Fruit fly (Drosophila melanogaster): ENCODE data around the gene moi.
A peak's percentile ranks its signal among the peaks of the same experiment; 100 is the strongest.

The moi gene

DNA sequence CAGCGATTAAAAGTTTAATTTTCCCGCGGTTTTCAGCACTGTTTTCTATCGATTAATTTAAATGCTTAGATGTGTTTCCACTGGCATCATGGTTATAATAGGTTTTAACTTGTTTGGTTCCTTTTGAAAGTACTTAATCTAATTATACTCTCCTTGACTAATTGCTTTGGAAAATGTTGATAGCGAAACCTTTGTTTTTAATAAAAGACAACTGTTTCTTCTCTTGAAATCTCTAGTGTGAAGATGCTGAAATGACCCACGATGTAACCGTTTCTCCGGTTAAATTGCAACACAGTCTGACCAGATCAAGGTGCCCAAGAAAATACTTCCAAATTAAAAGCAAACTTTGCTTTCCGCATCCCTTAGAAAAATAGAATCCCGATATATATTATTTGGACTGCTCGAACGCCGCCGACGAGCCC is 43.6 kb downstream of the moi start, which contains the start of gene Dlc90F (continued):
- peak; percentile 94 for TF ChIP-seq ssp (GFP tag; IDR thresholded peaks at IDR 0.05)
- TF ChIP-seq Blimp-1 (GFP tag; optimal IDR thresholded peaks at IDR 0.05): peak; percentile 39
- no peak for TF ChIP-seq schlank (tag; optimal IDR thresholded peaks at IDR 0.05)
- TF ChIP-seq zfh1 (GFP tag; IDR thresholded peaks at IDR 0.05): peak; percentile 85
- TF ChIP-seq Mrtf (GFP tag; IDR thresholded peaks at IDR 0.05): peak; percentile 82
- TF ChIP-seq H15 (GFP tag; IDR thresholded peaks at IDR 0.05): peak; percentile 77; the same call in 2 of the 3 replicates
- TF ChIP-seq CG2202 (tag; optimal IDR thresholded peaks at IDR 0.05): peak; percentile 18
- TF ChIP-seq nerfin-1 (tag; optimal IDR thresholded peaks at IDR 0.05): no peak
- TF ChIP-seq gem (tag; optimal IDR thresholded peaks at IDR 0.05): peak; percentile 87
- TF ChIP-seq sug (tag; optimal IDR thresholded peaks at IDR 0.05): peak; percentile 76
- TF ChIP-seq wdn (GFP tag; IDR thresholded peaks at IDR 0.05): peak; percentile 41
- TF ChIP-seq HHEX (GFP tag; optimal IDR thresholded peaks at IDR 0.05): peak; percentile 62
- peak; percentile 79 for TF ChIP-seq CG11504 (tag; optimal IDR thresholded peaks at IDR 0.05)
- peak; percentile 51 for TF ChIP-seq CG1792 (GFP tag; optimal IDR thresholded peaks at IDR 0.05)
- TF ChIP-seq shn (GFP tag; optimal IDR thresholded peaks at IDR 0.05): peak; percentile 82
- no peak for TF ChIP-seq BtbVII (GFP tag; optimal IDR thresholded peaks at IDR 0.05)
- TF ChIP-seq CG6683 (GFP tag; optimal IDR thresholded peaks at IDR 0.05): no peak
- no peak for TF ChIP-seq lov (optimal IDR thresholded peaks at IDR 0.05)
- no peak for TF ChIP-seq lov (GFP tag; IDR thresholded peaks at IDR 0.05)
- TF ChIP-seq Pdp1 (GFP tag; optimal IDR thresholded peaks at IDR 0.05): peak; percentile 78 to 81
- peak; percentile 33 for TF ChIP-seq exex (tag; optimal IDR thresholded peaks at IDR 0.05)
- no peak for TF ChIP-seq CG4730 (GFP tag; IDR thresholded peaks at IDR 0.05)
- peak; percentile 25 for TF ChIP-seq CG12299 (tag; optimal IDR thresholded peaks at IDR 0.05)
- 0 out of 3 replicates have a peak, but pooled peaks have one; percentile 39 for TF ChIP-seq otp (GFP tag; IDR thresholded peaks at IDR 0.05)
- TF ChIP-seq gfzf (GFP tag; optimal IDR thresholded peaks at IDR 0.05): peak; percentile 95
- no peak for TF ChIP-seq ab (GFP tag; optimal IDR thresholded peaks at IDR 0.05)
- TF ChIP-seq CG8944 (GFP tag; optimal IDR thresholded peaks at IDR 0.05): peak; percentile 63
- peak; percentile 87 for TF ChIP-seq CG9609 (GFP tag; optimal IDR thresholded peaks at IDR 0.05)
- peak; percentile 53 for TF ChIP-seq sens-2 (GFP tag; IDR thresholded peaks at IDR 0.05)
- TF ChIP-seq run (tag; optimal IDR thresholded peaks at IDR 0.05): no peak
- TF ChIP-seq bigmax (GFP tag; optimal IDR thresholded peaks at IDR 0.05): peak; percentile 27
- peak; percentile 75 for TF ChIP-seq CG31441 (GFP tag; IDR thresholded peaks at IDR 0.05)
- peak; percentile 40 for TF ChIP-seq CG7271 (tag; optimal IDR thresholded peaks at IDR 0.05)
- peak; percentile 54 for TF ChIP-seq CG10209 (GFP tag; optimal IDR thresholded peaks at IDR 0.05)
- TF ChIP-seq CG34376 (GFP tag; optimal IDR thresholded peaks at IDR 0.05): no peak
- no peak for TF ChIP-seq fd64A (GFP tag; optimal IDR thresholded peaks at IDR 0.05)
- TF ChIP-seq CG32772 (GFP tag; IDR thresholded peaks at IDR 0.05): peak; percentile 70
- TF ChIP-seq da (GFP tag; optimal IDR thresholded peaks at IDR 0.05): no peak
- peak; percentile 72 for TF ChIP-seq Bdp1 (GFP tag; optimal IDR thresholded peaks at IDR 0.05)
- peak; percentile 67 for TF ChIP-seq lab (GFP tag; optimal IDR thresholded peaks at IDR 0.05)
- no peak for TF ChIP-seq gsb (GFP tag; IDR thresholded peaks at IDR 0.05)
- TF ChIP-seq Abd-B (GFP tag; optimal IDR thresholded peaks at IDR 0.05): peak; percentile 95
- TF ChIP-seq CG11560 (tag; IDR thresholded peaks at IDR 0.05): peak; percentile 83
- TF ChIP-seq grn (GFP tag; optimal IDR thresholded peaks at IDR 0.05): no peak
- peak; percentile 78 for TF ChIP-seq az2 (GFP tag; optimal IDR thresholded peaks at IDR 0.05)
- TF ChIP-seq CG31388 (GFP tag; optimal IDR thresholded peaks at IDR 0.05): peak; percentile 38
- TF ChIP-seq CG10543 (GFP tag; optimal IDR thresholded peaks at IDR 0.05): peak; percentile 50
- TF ChIP-seq zfh2 (GFP tag; optimal IDR thresholded peaks at IDR 0.05): peak; percentile 80
- TF ChIP-seq CG11723 (GFP tag; optimal IDR thresholded peaks at IDR 0.05): peak; percentile 31
- TF ChIP-seq gt (GFP tag; IDR thresholded peaks at IDR 0.05): no peak
- TF ChIP-seq CG12744 (GFP tag; optimal IDR thresholded peaks at IDR 0.05): peak; percentile 64

Data from whole organism, embryonic.